Fruit fly (Drosophila melanogaster) whole organism, prepupa: ENCODE results near the gene CG33296.

Experiments used
- Blimp-1 ChIP-seq: fragments of 200-800 bp; sonication (Bioruptor generic); optimal IDR thresholded peaks from 3 replicates; lab custom pipeline; 2017; ENCODE audit warnings: missing biosample characterization, missing genetic modification characterization, mild to moderate bottlenecking, moderate library complexity, missing genetic modification reagents
- CG15336 ChIP-seq: fragments of 200-800 bp; sonication (Bioruptor generic); IDR thresholded peaks from 2 replicates; pipeline ENCODE4 v1.3.6; 2022; ENCODE audit warnings: missing biosample characterization, missing genetic modification characterization
- CG1621 ChIP-seq: fragments of 200-800 bp; sonication (Bioruptor generic); optimal IDR thresholded peaks from 3 replicates; lab custom pipeline; 2018; ENCODE audit warnings: missing biosample characterization, mild to moderate bottlenecking, missing genetic modification characterization
- CG34406 ChIP-seq: fragments of 200-800 bp; sonication (Bioruptor generic); optimal IDR thresholded peaks from 3 replicates; lab custom pipeline; 2016; ENCODE audit warnings: missing biosample characterization, missing genetic modification characterization
- Ets21C ChIP-seq: fragments of 200-800 bp; sonication (Bioruptor generic); optimal IDR thresholded peaks from 3 replicates; lab custom pipeline; 2016; ENCODE audit warnings: missing biosample characterization, missing genetic modification characterization
- Hr39 ChIP-seq: fragments of 200-800 bp; sonication (Bioruptor generic); optimal IDR thresholded peaks from 2 replicates; lab custom pipeline; 2016; ENCODE audit warnings: missing biosample characterization, missing genetic modification characterization
- Met ChIP-seq: fragments of 200-800 bp; sonication (Bioruptor generic); optimal IDR thresholded peaks from 3 replicates; lab custom pipeline; 2016; ENCODE audit warnings: missing biosample characterization, missing genetic modification characterization
- Sox102F ChIP-seq: fragments of 200-800 bp; sonication (Bioruptor generic); optimal IDR thresholded peaks from 2 replicates; lab custom pipeline; 2016; ENCODE audit warnings: missing biosample characterization, mild to moderate bottlenecking, missing genetic modification characterization
- Sox15 ChIP-seq: fragments of 200-800 bp; sonication (Bioruptor generic); optimal IDR thresholded peaks from 3 replicates; lab custom pipeline; 2016; ENCODE audit warnings: missing biosample characterization, missing genetic modification characterization
- dsx ChIP-seq: fragments of 200-800 bp; optimal IDR thresholded peaks from 3 replicates; lab custom pipeline; 2019; ENCODE audit warnings: missing biosample characterization, mild to moderate bottlenecking, missing genetic modification characterization, moderate library complexity; ENCODE audit not compliant: poor library complexity, severe bottlenecking
- fd59A ChIP-seq: fragments of 200-800 bp; sonication (Bioruptor generic); optimal IDR thresholded peaks from 2 replicates; lab custom pipeline; 2017; ENCODE audit warnings: missing biosample characterization, mild to moderate bottlenecking, missing genetic modification characterization, missing genetic modification reagents
- vri ChIP-seq: fragments of 200-800 bp; sonication (Bioruptor generic); optimal IDR thresholded peaks from 3 replicates; lab custom pipeline; 2016; ENCODE audit warnings: missing biosample characterization, mild to moderate bottlenecking, missing genetic modification characterization

DNA sequence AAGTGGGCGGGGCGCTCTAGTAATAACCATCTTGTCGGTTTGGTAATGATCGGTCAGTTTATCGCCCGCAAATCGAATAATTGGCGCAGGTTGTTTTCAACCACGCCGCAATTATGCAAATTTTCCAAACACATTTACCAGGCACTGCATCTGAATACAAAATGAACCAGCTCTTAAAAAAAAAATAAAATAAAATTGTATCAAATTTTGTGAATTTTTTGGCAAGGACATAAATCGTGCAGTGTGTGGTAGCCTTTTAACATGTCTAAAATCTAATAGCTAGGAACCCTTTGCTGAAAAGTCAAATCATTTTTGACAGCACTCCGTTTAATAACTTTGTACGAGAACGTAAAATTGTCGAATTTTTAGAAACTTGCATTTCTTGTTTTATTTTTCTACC lies 30.5 kb upstream of the CG33296 start, which contains the start of gene ATPsynGL:
- TF ChIP-seq Sox15 (GFP tag; lab: Kevin White, UChicago) (no peak), fd59A (GFP tag; lab: Kevin White, UChicago) (no peak), vri (GFP tag; lab: Kevin White, UChicago) (no peak), dsx (no peak), CG1621 (no peak), Sox102F (GFP tag; lab: Kevin White, UChicago) (no peak), CG15336 (GFP tag; lab: Robert Waterston, UW) (no peak), Ets21C (GFP tag; lab: Kevin White, UChicago) (no peak), Blimp-1 (GFP tag; lab: Kevin White, UChicago) (no peak), CG34406 (GFP tag; lab: Kevin White, UChicago) (no peak), Met (GFP tag; lab: Kevin White, UChicago) (no peak), Hr39 (GFP tag; lab: Kevin White, UChicago) (no peak)
